Fruit fly (Drosophila melanogaster) whole organism, embryonic: ENCODE results near the gene CG42553.
A peak's percentile ranks its signal among the peaks of the same experiment; 100 is the strongest.

Source experiments
- BEAF-32 ChIP-seq: fragments of 200-800 bp; sonication (Bioruptor generic); optimal IDR thresholded peaks from 3 replicates; lab custom pipeline; 2017; ENCODE audit warnings: missing biosample characterization, missing genetic modification characterization, mild to moderate bottlenecking, moderate library complexity, missing genetic modification reagents
- CG10366 ChIP-seq: fragments of 200-800 bp; sonication (Bioruptor generic); IDR thresholded peaks from 2 replicates; pipeline ENCODE4 v1.3.6; 2022; ENCODE audit warnings: missing biosample characterization, missing genetic modification characterization
- CG10979 ChIP-seq: fragments of 200-800 bp; sonication (Bioruptor generic); optimal IDR thresholded peaks from 2 replicates; lab custom pipeline; 2018; ENCODE audit warnings: missing biosample characterization, mild to moderate bottlenecking, missing genetic modification characterization, moderate library complexity
- CG12236 ChIP-seq: fragments of 200-800 bp; sonication (Bioruptor generic); optimal IDR thresholded peaks from 2 replicates; lab custom pipeline; 2016; ENCODE audit warnings: missing biosample characterization, missing genetic modification characterization
- CG1233 ChIP-seq: fragments of 200-800 bp; sonication (Bioruptor generic); optimal IDR thresholded peaks from 4 replicates; lab custom pipeline; 2018; ENCODE audit warnings: missing biosample characterization, mild to moderate bottlenecking, missing genetic modification characterization
- CG12391 ChIP-seq: fragments of 200-800 bp; sonication (Bioruptor generic); optimal IDR thresholded peaks from 3 replicates; lab custom pipeline; 2018; ENCODE audit warnings: missing biosample characterization, mild to moderate bottlenecking, missing genetic modification characterization, moderate library complexity
- CG13775 ChIP-seq: fragments of 200-800 bp; sonication (Bioruptor generic); optimal IDR thresholded peaks from 3 replicates; lab custom pipeline; 2017; ENCODE audit warnings: missing biosample characterization, mild to moderate bottlenecking, missing genetic modification characterization
- CG13894 ChIP-seq: fragments of 200-800 bp; sonication (Bioruptor generic); optimal IDR thresholded peaks from 3 replicates; lab custom pipeline; 2018; ENCODE audit warnings: missing biosample characterization, mild to moderate bottlenecking, missing genetic modification characterization, moderate library complexity
- CG16779 ChIP-seq: fragments of 200-800 bp; sonication (Bioruptor generic); IDR thresholded peaks from 2 replicates; pipeline ENCODE4 v1.3.6; 2022; ENCODE audit warnings: missing biosample characterization, missing genetic modification characterization
- CG17359 ChIP-seq: fragments of 200-800 bp; sonication (Bioruptor generic); optimal IDR thresholded peaks from 3 replicates; lab custom pipeline; 2018; ENCODE audit warnings: missing biosample characterization, mild to moderate bottlenecking, missing genetic modification characterization, moderate library complexity
- CG17802 ChIP-seq: fragments of 200-800 bp; sonication (Bioruptor generic); optimal IDR thresholded peaks from 2 replicates; lab custom pipeline; 2018; ENCODE audit warnings: missing biosample characterization, mild to moderate bottlenecking, missing genetic modification characterization, moderate library complexity
- CG18011 ChIP-seq: fragments of 200-800 bp; sonication (Bioruptor generic); optimal IDR thresholded peaks from 2 replicates; lab custom pipeline; 2017; ENCODE audit warnings: missing biosample characterization, missing genetic modification characterization, mild to moderate bottlenecking, moderate library complexity, missing genotype
- CG30020 ChIP-seq: fragments of 200-800 bp; optimal IDR thresholded peaks from 2 replicates; lab custom pipeline; 2019; ENCODE audit warnings: missing biosample characterization, mild to moderate bottlenecking, missing genetic modification characterization, moderate library complexity
- CG3407 ChIP-seq: fragments of 200-800 bp; sonication (Bioruptor generic); optimal IDR thresholded peaks from 2 replicates; lab custom pipeline; 2018; ENCODE audit warnings: missing biosample characterization, mild to moderate bottlenecking, missing genetic modification characterization
- CG9727 ChIP-seq: fragments of 200-800 bp; sonication (Bioruptor generic); optimal IDR thresholded peaks from 3 replicates; lab custom pipeline; 2017; ENCODE audit warnings: missing biosample characterization, mild to moderate bottlenecking, missing genetic modification characterization
- D ChIP-seq, 2 experiments: fragments of 200-800 bp in 1 of 2; fragments of >200 bp in 1 of 2; sonication (Bioruptor generic) in 1 of 2; optimal IDR thresholded peaks; 2 replicates in 1 of 2; 3 replicates in 1 of 2; lab custom pipeline; 2017; ENCODE audit warnings: mild to moderate bottlenecking in 1 of 2, missing biosample characterization in 1 of 2, missing genetic modification characterization in 1 of 2, missing genetic modification reagents in 1 of 2
- D19B ChIP-seq: fragments of 200-800 bp; sonication (Bioruptor generic); optimal IDR thresholded peaks from 2 replicates; lab custom pipeline; 2017; ENCODE audit warnings: missing biosample characterization, mild to moderate bottlenecking, missing genetic modification characterization
- Deaf1 ChIP-seq: fragments of 200-800 bp; optimal IDR thresholded peaks from 3 replicates; lab custom pipeline; 2019; ENCODE audit warnings: missing biosample characterization, mild to moderate bottlenecking, missing genetic modification characterization, moderate library complexity
- Drgx ChIP-seq: fragments of 200-800 bp; sonication (Bioruptor generic); IDR thresholded peaks from 2 replicates; pipeline ENCODE4 v1.3.6; 2022; ENCODE audit warnings: missing biosample characterization, missing genetic modification characterization
- ERR ChIP-seq: fragments of 200-800 bp; sonication (Bioruptor generic); optimal IDR thresholded peaks from 2 replicates; lab custom pipeline; 2016; ENCODE audit warnings: missing biosample characterization, missing genetic modification characterization
- Elba2 ChIP-seq: fragments of 200-800 bp; sonication (Bioruptor generic); optimal IDR thresholded peaks from 3 replicates; lab custom pipeline; 2016; ENCODE audit warnings: missing biosample characterization, missing genetic modification characterization
- Fer1 ChIP-seq: fragments of 200-800 bp; sonication (Bioruptor generic); optimal IDR thresholded peaks from 2 replicates; lab custom pipeline; 2017; ENCODE audit warnings: missing biosample characterization, mild to moderate bottlenecking, missing genetic modification characterization
- H2.0 ChIP-seq: fragments of 200-800 bp; sonication (Bioruptor generic); IDR thresholded peaks from 2 replicates; pipeline ENCODE4 v1.3.6; 2022; ENCODE audit warnings: missing biosample characterization, missing genetic modification characterization
- HHEX ChIP-seq: fragments of 200-800 bp; sonication (Bioruptor generic); optimal IDR thresholded peaks from 3 replicates; lab custom pipeline; 2017; ENCODE audit warnings: missing biosample characterization, mild to moderate bottlenecking, missing genetic modification characterization, missing genetic modification reagents
- Hr51 ChIP-seq, 2 experiments: fragments of 200-800 bp; sonication (Bioruptor generic); optimal IDR thresholded peaks; 2 replicates in 1 of 2; 3 replicates in 1 of 2; lab custom pipeline; 2016 to 2018; ENCODE audit warnings: missing biosample characterization in 2 of 2, missing genetic modification characterization in 2 of 2, mild to moderate bottlenecking in 1 of 2, moderate library complexity in 1 of 2
- MTF-1 ChIP-seq: fragments of 200-800 bp; sonication (Bioruptor generic); optimal IDR thresholded peaks from 2 replicates; lab custom pipeline; 2018; ENCODE audit warnings: missing biosample characterization, mild to moderate bottlenecking, missing genetic modification characterization, borderline replicate concordance
- Neu2 ChIP-seq: fragments of 200-800 bp; sonication (Bioruptor generic); optimal IDR thresholded peaks from 3 replicates; lab custom pipeline; 2016; ENCODE audit warnings: missing biosample characterization, missing genetic modification characterization, borderline replicate concordance
- Xrp1 ChIP-seq: fragments of 200-800 bp; sonication (Bioruptor generic); IDR thresholded peaks from 2 replicates; pipeline ENCODE4 v1.3.6; 2022; ENCODE audit warnings: missing biosample characterization, missing genetic modification characterization
- bsh ChIP-seq, 2 experiments: fragments of 200-800 bp; sonication (Bioruptor generic); optimal IDR thresholded peaks; 2 replicates each; lab custom pipeline; 2017 to 2018; ENCODE audit warnings: mild to moderate bottlenecking in 2 of 2, missing biosample characterization in 2 of 2, missing genetic modification characterization in 2 of 2, moderate library complexity in 1 of 2
- cato ChIP-seq: fragments of 200-800 bp; sonication (Bioruptor generic); optimal IDR thresholded peaks from 2 replicates; lab custom pipeline; 2016; ENCODE audit warnings: missing biosample characterization, missing genetic modification characterization, borderline replicate concordance
- dmrt99B ChIP-seq: fragments of 200-800 bp; sonication (Bioruptor generic); optimal IDR thresholded peaks from 2 replicates; lab custom pipeline; 2018; ENCODE audit warnings: missing biosample characterization, mild to moderate bottlenecking, missing genetic modification characterization, moderate library complexity
- esg ChIP-seq: fragments of 200-800 bp; sonication (Bioruptor generic); conservative IDR thresholded peaks from 2 replicates; pipeline ENCODE4 v1.3.6; 2022; ENCODE audit warnings: missing biosample characterization, missing genetic modification characterization
- gce ChIP-seq: fragments of 200-800 bp; sonication (Bioruptor generic); IDR thresholded peaks from 3 replicates; pipeline ENCODE4 v1.3.6; 2022; ENCODE audit warnings: missing biosample characterization, missing genetic modification characterization
- lab ChIP-seq: fragments of 200-800 bp; sonication (Bioruptor generic); optimal IDR thresholded peaks from 3 replicates; lab custom pipeline; 2017; ENCODE audit warnings: missing biosample characterization, missing genetic modification characterization, mild to moderate bottlenecking, moderate library complexity, missing genetic modification reagents
- lmd ChIP-seq: fragments of 200-800 bp; sonication (Bioruptor generic); IDR thresholded peaks from 2 replicates; pipeline ENCODE4 v1.3.6; 2022; ENCODE audit warnings: missing biosample characterization, missing genetic modification characterization
- luna ChIP-seq: fragments of 200-800 bp; sonication (Bioruptor generic); optimal IDR thresholded peaks from 2 replicates; lab custom pipeline; 2016; ENCODE audit warnings: missing biosample characterization, missing genetic modification characterization
- maf-S ChIP-seq: fragments of 200-800 bp; sonication (Bioruptor generic); optimal IDR thresholded peaks from 2 replicates; lab custom pipeline; 2016; ENCODE audit warnings: missing biosample characterization, missing genetic modification characterization
- nerfin-1 ChIP-seq: fragments of 200-800 bp; sonication (Bioruptor generic); optimal IDR thresholded peaks from 3 replicates; lab custom pipeline; 2019; ENCODE audit warnings: missing biosample characterization, mild to moderate bottlenecking, missing genetic modification characterization, moderate library complexity
- odd ChIP-seq: fragments of 200-800 bp; sonication (Bioruptor generic); optimal IDR thresholded peaks from 2 replicates; lab custom pipeline; 2017; ENCODE audit warnings: missing biosample characterization, mild to moderate bottlenecking, missing genetic modification characterization
- sens ChIP-seq: fragments of 200-800 bp; sonication (Bioruptor generic); peaks from one replicate; lab custom pipeline; 2016; ENCODE audit warnings: missing biosample characterization, missing genetic modification characterization
- sens-2 ChIP-seq: fragments of 200-800 bp; sonication (Bioruptor generic); IDR thresholded peaks from 2 replicates; pipeline ENCODE4 v1.3.6; 2022; ENCODE audit warnings: missing biosample characterization, missing genetic modification characterization
- seq ChIP-seq: fragments of 200-800 bp; sonication (Bioruptor generic); IDR thresholded peaks from 2 replicates; pipeline ENCODE4 v1.3.6; 2022; ENCODE audit warnings: missing biosample characterization, missing genetic modification characterization
- sisA ChIP-seq: fragments of 200-800 bp; sonication (Bioruptor generic); IDR thresholded peaks from 2 replicates; pipeline ENCODE4 v1.3.6; 2022; ENCODE audit warnings: missing biosample characterization, missing genetic modification characterization
- tap ChIP-seq: fragments of 200-800 bp; optimal IDR thresholded peaks from 3 replicates; lab custom pipeline; 2019; ENCODE audit warnings: missing biosample characterization, mild to moderate bottlenecking, missing genetic modification characterization, moderate library complexity
- tup ChIP-seq: fragments of 200-800 bp; sonication (Bioruptor generic); optimal IDR thresholded peaks from 2 replicates; lab custom pipeline; 2016; ENCODE audit warnings: missing biosample characterization, mild to moderate bottlenecking, missing genetic modification characterization, moderate library complexity
- vfl ChIP-seq: fragments of 200-800 bp; sonication (Bioruptor generic); optimal IDR thresholded peaks from 2 replicates; lab custom pipeline; 2016; ENCODE audit warnings: missing biosample characterization, missing genetic modification characterization

The CG42553 gene

DNA sequence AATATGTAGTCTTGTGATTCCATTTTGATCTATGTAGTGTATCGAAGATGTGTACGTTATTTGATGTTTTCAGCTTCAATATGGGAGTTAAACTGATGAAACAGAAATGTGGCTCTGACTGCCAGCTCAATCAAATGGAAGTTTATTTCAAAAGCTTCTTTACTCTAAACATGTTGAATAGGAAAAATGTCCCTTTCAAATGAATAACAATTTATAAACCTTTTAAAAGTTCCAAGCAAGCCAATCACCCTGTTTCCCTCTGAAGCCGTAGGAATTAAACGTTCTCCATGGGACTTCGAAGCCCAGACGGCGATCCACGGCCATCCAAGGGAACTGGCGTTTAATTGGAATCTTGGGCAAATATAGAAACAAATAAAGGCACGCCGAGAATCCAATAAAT is 29.9 kb upstream of the CG42553 start, which contains the start of gene CG13898:
Gene CG13898, minus strand, starts transcription at position 101 of the 400 bp plus-strand sequence.
- TF ChIP-seq CG13775 (GFP tag; lab: Kevin White, UChicago) = no peak
- peak; percentile 22 for TF ChIP-seq sens

DNA sequence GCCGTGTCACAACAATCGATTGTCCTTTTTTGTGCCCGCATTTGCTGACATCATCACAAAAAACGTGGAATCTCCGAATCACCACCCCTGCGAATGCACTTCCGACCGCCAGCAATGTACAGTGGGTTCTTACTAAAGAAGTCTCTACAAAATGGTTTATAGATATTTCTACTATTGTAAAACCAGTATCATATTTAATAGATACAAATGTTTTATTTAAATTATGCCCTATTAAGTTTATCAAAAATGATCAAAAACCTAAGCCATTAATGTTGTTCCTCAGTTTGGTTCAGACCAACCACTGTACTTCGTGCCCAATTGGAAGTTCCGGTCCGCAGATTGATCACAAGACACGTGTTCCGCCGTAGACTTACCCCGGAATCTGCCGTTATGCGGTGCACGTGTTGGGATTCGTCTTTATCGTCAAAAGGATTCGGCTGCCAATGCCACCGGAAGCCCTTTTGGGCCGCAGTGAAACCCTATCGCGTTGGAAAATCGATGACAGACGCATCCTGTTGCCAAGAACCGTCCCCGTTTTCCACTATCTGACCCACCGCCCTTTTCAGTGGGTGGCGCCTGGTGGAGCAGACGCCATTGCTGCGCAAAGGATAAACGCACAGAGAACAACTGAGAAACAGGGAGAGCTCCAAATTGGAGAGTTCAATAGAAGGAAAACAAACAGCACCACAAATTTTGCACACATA is 29.2 kb upstream of the CG42553 start:
- TF ChIP-seq tap (peak; percentile 19), CG9727 (GFP tag; lab: Kevin White, UChicago) (peak; percentile 14), luna (GFP tag; lab: Kevin White, UChicago) (no peak), bsh (GFP tag; optimal IDR thresholded peaks at IDR 0.05; lab: Kevin White, UChicago) (peak in 1 of 2 experiments; percentile 65), lmd (GFP tag; lab: Robert Waterston, UW) (0 out of 2 replicates have a peak, but pooled peaks have one; percentile 19), HHEX (GFP tag; lab: Kevin White, UChicago) (no peak), CG3407 (GFP tag; lab: Kevin White, UChicago) (peak; percentile 22), Neu2 (no peak), CG10366 (GFP tag; lab: Robert Waterston, UW) (no peak), Drgx (GFP tag; lab: Robert Waterston, UW) (no peak; the same call in 1 of the 2 replicates), esg (GFP tag; lab: Robert Waterston, UW) (no peak), Fer1 (GFP tag; lab: Kevin White, UChicago) (peak; percentile 1), CG12236 (GFP tag; lab: Kevin White, UChicago) (no peak), CG13894 (tag; lab: Kevin White, UChicago) (no peak), Hr51 (GFP tag; optimal IDR thresholded peaks at IDR 0.05; lab: Kevin White, UChicago) (peak in 1 of 2 experiments; percentile 34), CG30020 (tag; lab: Kevin White, UChicago) (no peak), sisA (GFP tag; lab: Robert Waterston, UW) (no peak), CG1233 (GFP tag; lab: Kevin White, UChicago) (peak; percentile 10), seq (0 out of 2 replicates have a peak, but pooled peaks have one; percentile 27), tup (GFP tag; lab: Kevin White, UChicago) (no peak), MTF-1 (no peak), lab (peak; percentile 29), CG17359 (peak; percentile 18), CG10979 (peak; percentile 60), Xrp1 (peak; percentile 77), cato (no peak), odd (peak; percentile 14), CG17802 (tag; lab: Kevin White, UChicago) (no peak), nerfin-1 (tag; lab: Kevin White, UChicago) (peak; percentile 32), sens-2 (GFP tag; lab: Robert Waterston, UW) (no peak), BEAF-32 (GFP tag; lab: Kevin White, UChicago) (no peak), D (optimal IDR thresholded peaks at IDR 0.05; lab: Kevin White, UChicago) (no peak), D (GFP tag; optimal IDR thresholded peaks at IDR 0.05; lab: Kevin White, UChicago) (peak; percentile 24), ERR (GFP tag; lab: Kevin White, UChicago) (no peak), Deaf1 (tag; lab: Kevin White, UChicago) (peak; percentile 0), maf-S (GFP tag; lab: Kevin White, UChicago) (no peak), CG18011 (GFP tag; lab: Kevin White, UChicago) (no peak), vfl (no peak), CG16779 (GFP tag; lab: Robert Waterston, UW) (no peak), D19B (GFP tag; lab: Kevin White, UChicago) (no peak), gce (GFP tag; lab: Robert Waterston, UW) (0 out of 3 replicates have a peak, but pooled peaks have one; percentile 11), dmrt99B (tag; lab: Kevin White, UChicago) (peak; percentile 49), H2.0 (GFP tag; lab: Robert Waterston, UW) (0 out of 2 replicates have a peak, but pooled peaks have one; percentile 21), Elba2 (GFP tag; lab: Kevin White, UChicago) (peak; percentile 70), CG12391 (tag; lab: Kevin White, UChicago) (peak; percentile 43)
